Fruit fly (Drosophila melanogaster): ENCODE measurements around the gene CG5860.

The CG5860 gene

DNA sequence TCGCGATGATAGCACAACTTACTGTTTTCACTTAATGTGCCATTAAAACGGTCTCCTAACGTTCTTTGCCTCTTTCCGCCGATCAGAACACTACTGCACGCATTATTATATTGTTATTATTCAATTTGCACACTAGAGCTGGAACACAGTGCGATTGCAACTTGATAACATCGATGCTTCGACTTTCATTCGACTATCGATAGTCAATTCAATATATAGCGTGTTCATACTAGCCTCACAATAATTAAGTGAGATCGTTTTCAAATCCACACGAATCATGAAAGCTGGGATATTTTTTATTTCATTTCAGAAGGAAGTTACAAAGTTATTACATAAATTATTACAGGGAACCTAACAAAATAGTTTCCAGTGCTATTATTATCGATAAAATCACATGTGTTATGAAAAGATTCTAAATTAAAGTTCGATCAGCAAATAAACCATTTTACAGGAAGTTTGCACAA is 8.1 kb upstream of the CG5860 start (continued):
- no peak for TF ChIP-seq ATbp (GFP tag; optimal IDR thresholded peaks at IDR 0.05)
- no peak for TF ChIP-seq Poxn (GFP tag; IDR thresholded peaks at IDR 0.05)
- TF ChIP-seq Nf-YB (GFP tag; optimal IDR thresholded peaks at IDR 0.05), result peak; percentile 33
- TF ChIP-seq Myb (GFP tag; optimal IDR thresholded peaks at IDR 0.05), result peak; percentile 49
- no peak for TF ChIP-seq zfh1 (GFP tag; IDR thresholded peaks at IDR 0.05)
- peak; percentile 37 for TF ChIP-seq bab2 (GFP tag; optimal IDR thresholded peaks at IDR 0.05)
- TF ChIP-seq Meics (GFP tag; optimal IDR thresholded peaks at IDR 0.05), result peak; percentile 33
- TF ChIP-seq Max (GFP tag; optimal IDR thresholded peaks at IDR 0.05), result no peak
- TF ChIP-seq salm (tag; optimal IDR thresholded peaks at IDR 0.05), result no peak
- peak; percentile 43; the same call in 1 of the 2 replicates for TF ChIP-seq NFAT (GFP tag; IDR thresholded peaks at IDR 0.05)
- no peak for TF ChIP-seq CG1233 (GFP tag; optimal IDR thresholded peaks at IDR 0.05)
- peak; percentile 97 for TF ChIP-seq ssp (GFP tag; IDR thresholded peaks at IDR 0.05)
- TF ChIP-seq zfh2 (GFP tag; optimal IDR thresholded peaks at IDR 0.05), result peak; percentile 66
- no peak for TF ChIP-seq ftz-f1 (GFP tag; optimal IDR thresholded peaks at IDR 0.05)
- peak; percentile 63; the same call in 1 of the 2 replicates for TF ChIP-seq sna (GFP tag; IDR thresholded peaks at IDR 0.05; ENCODE audit: partially characterized antibody)
- peak; percentile 48 for TF ChIP-seq CG17829 (tag; optimal IDR thresholded peaks at IDR 0.05)
- peak; percentile 14 for TF ChIP-seq CG13296 (GFP tag; optimal IDR thresholded peaks at IDR 0.05)
- TF ChIP-seq disco-r (GFP tag; optimal IDR thresholded peaks at IDR 0.05), result no peak
- TF ChIP-seq CG12744 (GFP tag; optimal IDR thresholded peaks at IDR 0.05), result peak; percentile 14
- TF ChIP-seq CG2875 (GFP tag; optimal IDR thresholded peaks at IDR 0.05), result no peak
- peak; percentile 48 for TF ChIP-seq CG9609 (GFP tag; optimal IDR thresholded peaks at IDR 0.05)
- TF ChIP-seq CG12659 (GFP tag; optimal IDR thresholded peaks at IDR 0.05), result peak; percentile 72
- TF ChIP-seq CG6765 (GFP tag; optimal IDR thresholded peaks at IDR 0.05), result no peak
- TF ChIP-seq prd (optimal IDR thresholded peaks at IDR 0.05), result no peak
- peak; percentile 59 for TF ChIP-seq prd (GFP tag; IDR thresholded peaks at IDR 0.05)
- peak; percentile 2 for TF ChIP-seq Deaf1 (tag; optimal IDR thresholded peaks at IDR 0.05)
- TF ChIP-seq CG2129 (GFP tag; IDR thresholded peaks at IDR 0.05; ENCODE audit: partially characterized antibody), result 0 out of 2 replicates have a peak, but pooled peaks have one; percentile 19
- no peak for TF ChIP-seq sr (GFP tag; IDR thresholded peaks at IDR 0.05)
- no peak for TF ChIP-seq tup (GFP tag; optimal IDR thresholded peaks at IDR 0.05)
- peak; percentile 67 for TF ChIP-seq fu2 (GFP tag; optimal IDR thresholded peaks at IDR 0.05)
- peak; percentile 24 for TF ChIP-seq sd (tag; optimal IDR thresholded peaks at IDR 0.05)
- no peak for TF ChIP-seq klu (GFP tag; IDR thresholded peaks at IDR 0.05)
- TF ChIP-seq shn (GFP tag; optimal IDR thresholded peaks at IDR 0.05), result peak; percentile 54
- TF ChIP-seq unc-4 (GFP tag; IDR thresholded peaks at IDR 0.05; ENCODE audit: partially characterized antibody), result peak; percentile 78
- peak; percentile 8 for TF ChIP-seq Hmx (GFP tag; optimal IDR thresholded peaks at IDR 0.05)
- peak; percentile 52 for TF ChIP-seq sug (tag; optimal IDR thresholded peaks at IDR 0.05)
- peak; percentile 46 for TF ChIP-seq CG4282 (GFP tag; optimal IDR thresholded peaks at IDR 0.05)
- TF ChIP-seq ems (GFP tag; optimal IDR thresholded peaks at IDR 0.05), result no peak
- TF ChIP-seq CG11696 (GFP tag; IDR thresholded peaks at IDR 0.05), result no peak
- peak; percentile 54 for TF ChIP-seq vfl (GFP tag; optimal IDR thresholded peaks at IDR 0.05)
- TF ChIP-seq Sox100B (GFP tag; optimal IDR thresholded peaks at IDR 0.05), result peak; percentile 17
- TF ChIP-seq ap (GFP tag; IDR thresholded peaks at IDR 0.05), result no peak
- no peak for TF ChIP-seq Asciz (GFP tag; optimal IDR thresholded peaks at IDR 0.05)
- TF ChIP-seq CG6175 (GFP tag; IDR thresholded peaks at IDR 0.05), result no peak
- TF ChIP-seq cg (GFP tag; optimal IDR thresholded peaks at IDR 0.05), result no peak
- TF ChIP-seq CG17802 (tag; optimal IDR thresholded peaks at IDR 0.05), result peak; percentile 66
- TF ChIP-seq CG10321 (GFP tag; IDR thresholded peaks at IDR 0.05), result no peak
- TF ChIP-seq CG2116 (GFP tag; optimal IDR thresholded peaks at IDR 0.05), result peak; percentile 83
- TF ChIP-seq Six4 (GFP tag; optimal IDR thresholded peaks at IDR 0.05), result no peak
- no peak for TF ChIP-seq CG1832 (GFP tag; optimal IDR thresholded peaks at IDR 0.05)
- TF ChIP-seq ato (GFP tag; IDR thresholded peaks at IDR 0.05; ENCODE audit: partially characterized antibody), result peak; percentile 81

Measured in whole organism, embryonic.